Fruit fly (Drosophila melanogaster) whole organism, prepupa: Measurements from ENCODE around the gene CG13471.
A peak's percentile ranks its signal among the peaks of the same experiment; 100 is the strongest.

ENCODE experiments used
- Blimp-1 ChIP-seq: fragments of 200-800 bp; sonication (Bioruptor generic); optimal IDR thresholded peaks from 3 replicates; lab custom pipeline; 2017; ENCODE audit warnings: missing biosample characterization, missing genetic modification characterization, mild to moderate bottlenecking, moderate library complexity, missing genetic modification reagents
- CG10631 ChIP-seq: fragments of 200-800 bp; sonication (Bioruptor generic); optimal IDR thresholded peaks from 2 replicates; lab custom pipeline; 2016; ENCODE audit warnings: missing biosample characterization, missing genetic modification characterization
- CG11294 ChIP-seq: fragments of 200-800 bp; sonication (Bioruptor generic); IDR thresholded peaks from 2 replicates; pipeline ENCODE4 v1.3.6; 2022; ENCODE audit warnings: missing biosample characterization, missing genetic modification characterization
- CG15336 ChIP-seq: fragments of 200-800 bp; sonication (Bioruptor generic); IDR thresholded peaks from 2 replicates; pipeline ENCODE4 v1.3.6; 2022; ENCODE audit warnings: missing biosample characterization, missing genetic modification characterization
- CG16779 ChIP-seq: fragments of 200-800 bp; sonication (Bioruptor generic); optimal IDR thresholded peaks from 3 replicates; lab custom pipeline; 2017; ENCODE audit warnings: missing biosample characterization, mild to moderate bottlenecking, missing genetic modification characterization
- CG31627 ChIP-seq: fragments of 200-800 bp; sonication (Bioruptor generic); optimal IDR thresholded peaks from 3 replicates; lab custom pipeline; 2016; ENCODE audit warnings: missing biosample characterization, missing genetic modification characterization
- CG34406 ChIP-seq: fragments of 200-800 bp; sonication (Bioruptor generic); optimal IDR thresholded peaks from 3 replicates; lab custom pipeline; 2016; ENCODE audit warnings: missing biosample characterization, missing genetic modification characterization
- CG3919 ChIP-seq: fragments of 200-800 bp; sonication (Bioruptor generic); optimal IDR thresholded peaks from 3 replicates; lab custom pipeline; 2016; ENCODE audit warnings: missing biosample characterization, missing genetic modification characterization
- CG6163 ChIP-seq: fragments of 200-800 bp; sonication (Bioruptor generic); IDR thresholded peaks from 3 replicates; pipeline ENCODE4 v1.3.6; 2022; ENCODE audit warnings: missing biosample characterization, missing genetic modification characterization
- CG6792 ChIP-seq: fragments of 200-800 bp; sonication (Bioruptor generic); optimal IDR thresholded peaks from 3 replicates; lab custom pipeline; 2016; ENCODE audit warnings: missing biosample characterization, missing genetic modification characterization
- CG6854 ChIP-seq: fragments of 200-800 bp; sonication (Bioruptor generic); optimal IDR thresholded peaks from 2 replicates; lab custom pipeline; 2017; ENCODE audit warnings: missing biosample characterization, mild to moderate bottlenecking, missing genetic modification characterization
- CG7368 ChIP-seq: fragments of 200-800 bp; sonication (Bioruptor generic); optimal IDR thresholded peaks from 3 replicates; lab custom pipeline; 2016; ENCODE audit warnings: missing biosample characterization, missing genetic modification characterization
- CG8119 ChIP-seq: fragments of 200-800 bp; sonication (Bioruptor generic); IDR thresholded peaks from 3 replicates; pipeline ENCODE4 v1.3.6; 2022; ENCODE audit warnings: missing biosample characterization, missing genetic modification characterization
- CG8319 ChIP-seq: fragments of 200-800 bp; sonication (Bioruptor generic); optimal IDR thresholded peaks from 3 replicates; lab custom pipeline; 2016; ENCODE audit warnings: missing biosample characterization, missing genetic modification characterization
- CG8632 ChIP-seq: fragments of 200-800 bp; sonication (Bioruptor generic); optimal IDR thresholded peaks from 3 replicates; lab custom pipeline; 2016; ENCODE audit warnings: missing biosample characterization, missing genetic modification characterization
- Eip78C ChIP-seq: fragments of 200-800 bp; sonication (Bioruptor generic); peaks from one replicate; lab custom pipeline; 2016; ENCODE audit warnings: missing biosample characterization, missing genetic modification characterization
- Ets21C ChIP-seq: fragments of 200-800 bp; sonication (Bioruptor generic); optimal IDR thresholded peaks from 3 replicates; lab custom pipeline; 2016; ENCODE audit warnings: missing biosample characterization, missing genetic modification characterization
- Ets96B ChIP-seq: fragments of 200-800 bp; optimal IDR thresholded peaks from 2 replicates; lab custom pipeline; 2019; ENCODE audit warnings: missing biosample characterization, mild to moderate bottlenecking, missing genetic modification characterization, moderate library complexity
- Gug ChIP-seq: fragments of 200-800 bp; sonication (Bioruptor generic); IDR thresholded peaks from 2 replicates; pipeline ENCODE4 v1.3.6; 2022; ENCODE audit warnings: missing biosample characterization, missing genetic modification characterization
- Hr4 ChIP-seq: fragments of 200-800 bp; sonication (Bioruptor generic); optimal IDR thresholded peaks from 3 replicates; lab custom pipeline; 2016; ENCODE audit warnings: missing biosample characterization, missing genetic modification characterization
- Lpt ChIP-seq: fragments of 200-800 bp; sonication (Bioruptor generic); optimal IDR thresholded peaks from 3 replicates; lab custom pipeline; 2016; ENCODE audit warnings: missing biosample characterization, missing genetic modification characterization
- Met ChIP-seq: fragments of 200-800 bp; sonication (Bioruptor generic); optimal IDR thresholded peaks from 3 replicates; lab custom pipeline; 2016; ENCODE audit warnings: missing biosample characterization, missing genetic modification characterization
- OdsH ChIP-seq: fragments of 200-800 bp; sonication (Bioruptor generic); optimal IDR thresholded peaks from 3 replicates; lab custom pipeline; 2016; ENCODE audit warnings: missing biosample characterization, missing genetic modification characterization
- Sox102F ChIP-seq: fragments of 200-800 bp; sonication (Bioruptor generic); optimal IDR thresholded peaks from 2 replicates; lab custom pipeline; 2016; ENCODE audit warnings: missing biosample characterization, mild to moderate bottlenecking, missing genetic modification characterization
- Sox14 ChIP-seq: fragments of 200-800 bp; sonication (Bioruptor generic); optimal IDR thresholded peaks from 3 replicates; lab custom pipeline; 2016; ENCODE audit warnings: missing biosample characterization, missing genetic modification characterization
- achi ChIP-seq: fragments of 200-800 bp; sonication (Bioruptor generic); optimal IDR thresholded peaks from 3 replicates; lab custom pipeline; 2016; ENCODE audit warnings: missing biosample characterization, missing genetic modification characterization
- cyc ChIP-seq: fragments of 200-800 bp; sonication (Bioruptor generic); optimal IDR thresholded peaks from 3 replicates; lab custom pipeline; 2016; ENCODE audit warnings: missing biosample characterization, missing genetic modification characterization
- dac ChIP-seq: fragments of 200-800 bp; sonication (Bioruptor generic); optimal IDR thresholded peaks from 2 replicates; lab custom pipeline; 2017; ENCODE audit warnings: missing biosample characterization, mild to moderate bottlenecking, missing genetic modification characterization
- dsx ChIP-seq: fragments of 200-800 bp; optimal IDR thresholded peaks from 3 replicates; lab custom pipeline; 2019; ENCODE audit warnings: missing biosample characterization, mild to moderate bottlenecking, missing genetic modification characterization, moderate library complexity; ENCODE audit not compliant: poor library complexity, severe bottlenecking
- eg ChIP-seq: fragments of 200-800 bp; sonication (Bioruptor generic); IDR thresholded peaks from 3 replicates; pipeline ENCODE4 v1.3.6; 2022; ENCODE audit warnings: missing biosample characterization, missing genetic modification characterization
- fd59A ChIP-seq: fragments of 200-800 bp; sonication (Bioruptor generic); optimal IDR thresholded peaks from 2 replicates; lab custom pipeline; 2017; ENCODE audit warnings: missing biosample characterization, mild to moderate bottlenecking, missing genetic modification characterization, missing genetic modification reagents
- fd85E ChIP-seq: fragments of 200-800 bp; sonication (Bioruptor generic); optimal IDR thresholded peaks from 3 replicates; lab custom pipeline; 2016; ENCODE audit warnings: missing biosample characterization, missing genetic modification characterization
- lz ChIP-seq: fragments of 200-800 bp; sonication (Bioruptor generic); optimal IDR thresholded peaks from 3 replicates; lab custom pipeline; 2016; ENCODE audit warnings: missing biosample characterization, missing genetic modification characterization
- salr ChIP-seq, 2 experiments: fragments of 200-800 bp; sonication (Bioruptor generic); optimal IDR thresholded peaks; 3 replicates each; lab custom pipeline; 2016 to 2018; ENCODE audit warnings: missing biosample characterization in 2 of 2, missing genetic modification characterization in 2 of 2, mild to moderate bottlenecking in 1 of 2
- spab ChIP-seq: fragments of 200-800 bp; sonication (Bioruptor generic); optimal IDR thresholded peaks from 2 replicates; lab custom pipeline; 2017; ENCODE audit warnings: missing biosample characterization, mild to moderate bottlenecking, missing genetic modification characterization, missing genetic modification reagents
- topi ChIP-seq: fragments of 200-800 bp; sonication (Bioruptor generic); optimal IDR thresholded peaks from 3 replicates; lab custom pipeline; 2016; ENCODE audit warnings: missing biosample characterization, missing genetic modification characterization
- vri ChIP-seq: fragments of 200-800 bp; sonication (Bioruptor generic); optimal IDR thresholded peaks from 3 replicates; lab custom pipeline; 2016; ENCODE audit warnings: missing biosample characterization, mild to moderate bottlenecking, missing genetic modification characterization

The CG13471 gene

DNA sequence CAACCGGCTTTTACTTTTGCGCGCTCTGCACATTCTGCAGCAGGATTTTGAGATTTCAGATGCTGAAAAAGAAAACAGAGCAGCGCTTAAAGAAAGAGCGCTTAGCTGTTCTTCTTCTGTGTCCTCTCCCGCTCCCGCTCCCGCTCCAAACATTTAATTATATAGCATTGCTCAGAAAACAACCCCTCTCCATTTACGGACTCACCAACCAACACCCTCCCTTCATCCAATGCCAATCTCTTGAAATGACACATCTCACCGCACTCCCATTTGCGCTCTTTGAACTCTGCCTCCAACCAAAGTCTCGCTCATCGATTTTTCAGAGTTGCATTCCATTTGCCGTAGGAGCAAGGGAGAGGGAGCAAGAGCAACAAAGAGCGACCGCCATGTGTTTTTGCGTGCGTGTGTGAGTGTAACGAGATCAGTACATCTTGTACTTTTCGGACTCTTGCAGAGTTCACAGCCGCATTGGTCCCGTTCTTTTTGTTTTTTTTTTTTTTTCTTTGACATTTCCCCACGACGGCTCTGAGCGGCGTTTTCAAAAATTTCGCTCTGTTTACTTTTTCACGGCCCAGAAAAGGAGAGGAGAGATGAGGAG lies 21.8 kb upstream of the CG13471 start (continued):
- TF ChIP-seq salr (GFP tag; optimal IDR thresholded peaks at IDR 0.05; lab: Kevin White, UChicago) (no peak), Ets96B (tag; lab: Kevin White, UChicago) (no peak), cyc (GFP tag; lab: Kevin White, UChicago) (no peak), Sox14 (GFP tag; lab: Kevin White, UChicago) (peak; percentile 24), spab (GFP tag; lab: Kevin White, UChicago) (no peak), CG8319 (GFP tag; lab: Kevin White, UChicago) (no peak), Met (GFP tag; lab: Kevin White, UChicago) (no peak), Hr4 (no peak), Blimp-1 (no peak), vri (GFP tag; lab: Kevin White, UChicago) (peak; percentile 59), fd59A (GFP tag; lab: Kevin White, UChicago) (no peak), OdsH (no peak), topi (no peak), Gug (GFP tag; lab: Robert Waterston, UW) (no peak), Sox102F (no peak), achi (GFP tag; lab: Kevin White, UChicago) (no peak), CG34406 (GFP tag; lab: Kevin White, UChicago) (no peak), Lpt (GFP tag; lab: Kevin White, UChicago) (peak; percentile 38), CG6854 (GFP tag; lab: Kevin White, UChicago) (peak; percentile 8)

DNA sequence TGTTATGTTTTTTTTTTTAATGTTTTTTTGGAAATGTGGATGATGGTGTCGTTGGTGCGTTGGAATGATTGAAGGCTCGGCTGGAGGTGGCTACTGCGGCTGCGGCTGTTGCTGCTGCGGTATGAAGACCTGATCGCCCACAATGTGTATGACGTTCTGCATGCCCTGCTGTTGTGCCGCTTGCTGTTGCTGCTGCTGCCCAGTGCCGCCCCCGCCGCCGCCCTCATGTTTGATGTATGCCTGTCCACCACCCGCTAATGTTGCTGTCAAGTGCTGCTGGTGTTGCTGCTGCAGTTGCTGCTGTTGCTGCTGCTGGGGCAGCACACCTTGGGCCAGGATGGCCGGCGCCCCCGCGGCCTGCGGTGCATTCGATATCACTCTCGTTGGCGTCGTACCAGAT lies 19.5 kb upstream of the CG13471 start:
- no peak for TF ChIP-seq Sox102F
- no peak for TF ChIP-seq CG6792 (GFP tag; lab: Kevin White, UChicago)
- TF ChIP-seq Gug (GFP tag; lab: Robert Waterston, UW): no peak
- TF ChIP-seq CG15336 (GFP tag; lab: Robert Waterston, UW): no peak
- TF ChIP-seq dac: no peak
- no peak for TF ChIP-seq CG3919
- no peak for TF ChIP-seq CG8319 (GFP tag; lab: Kevin White, UChicago)
- TF ChIP-seq CG10631 (GFP tag; lab: Kevin White, UChicago): no peak
- TF ChIP-seq dsx (GFP tag; lab: Kevin White, UChicago): no peak
- no peak for TF ChIP-seq achi (GFP tag; lab: Kevin White, UChicago)
- TF ChIP-seq CG31627: no peak
- TF ChIP-seq topi: no peak
- TF ChIP-seq vri (GFP tag; lab: Kevin White, UChicago): no peak
- no peak for TF ChIP-seq lz (GFP tag; lab: Kevin White, UChicago)

DNA sequence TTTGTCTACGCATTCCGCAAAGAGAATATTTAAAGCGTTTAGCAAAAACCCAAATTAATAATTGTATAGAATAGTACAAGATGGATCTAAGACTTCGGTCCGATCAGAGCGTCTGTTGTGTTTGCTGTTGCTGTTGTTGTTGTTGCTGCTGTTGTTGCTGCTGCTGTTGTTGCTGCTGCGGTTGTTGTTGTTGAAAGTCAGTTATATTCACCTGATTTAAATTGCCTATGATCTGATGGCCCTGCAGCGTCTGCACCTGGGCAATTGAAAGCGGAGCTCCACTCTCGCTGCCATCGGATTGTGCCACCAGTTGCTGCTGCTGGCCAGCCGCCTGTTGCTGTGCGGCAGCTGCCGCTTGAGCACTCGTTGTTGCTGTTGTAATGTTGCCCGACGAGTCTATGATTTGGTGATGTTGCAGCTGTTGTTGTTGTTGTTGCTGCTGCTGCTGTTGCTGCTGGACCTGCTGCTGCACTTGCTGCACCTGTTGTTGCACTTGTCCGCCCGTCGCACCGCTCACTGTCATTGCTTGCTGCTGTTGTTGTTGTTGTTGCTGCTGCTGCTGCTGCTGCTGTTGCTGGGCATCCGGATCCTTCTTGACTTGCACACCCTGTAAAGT lies 17.8 kb upstream of the CG13471 start:
- no peak for TF ChIP-seq eg (GFP tag; lab: Robert Waterston, UW)
- TF ChIP-seq CG8119 (GFP tag; lab: Robert Waterston, UW): 0 out of 3 replicates have a peak, but pooled peaks have one; percentile 13

DNA sequence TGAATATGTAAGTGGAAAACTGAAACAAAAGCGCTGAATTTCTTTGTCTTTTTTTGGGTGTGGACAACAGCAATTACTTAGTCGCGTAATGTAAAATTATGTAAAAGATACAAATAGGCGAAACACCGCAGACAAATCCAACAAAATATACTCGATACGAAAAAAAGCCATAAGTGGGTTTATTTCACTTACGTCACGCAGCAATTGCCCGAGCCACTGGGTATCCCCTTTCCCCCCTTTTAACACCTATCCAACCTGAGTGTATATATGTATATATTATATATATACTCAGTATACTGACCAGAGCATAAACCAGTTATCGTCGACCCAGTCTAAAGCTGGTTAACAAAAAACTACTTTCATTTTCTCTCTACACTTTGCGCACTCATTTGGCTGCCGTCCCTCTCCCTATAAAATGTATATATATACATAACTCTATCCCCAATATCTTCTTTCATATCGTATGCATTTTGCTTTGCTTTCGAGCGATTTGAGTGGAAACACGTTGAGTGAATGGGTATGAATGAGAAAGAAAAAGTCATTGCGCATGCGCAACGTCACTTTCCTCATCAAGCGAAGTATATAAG lies 9.9 kb upstream of the CG13471 start:
- TF ChIP-seq Ets21C (GFP tag; lab: Kevin White, UChicago): no peak
- TF ChIP-seq Gug (GFP tag; lab: Robert Waterston, UW): no peak
- TF ChIP-seq dsx (GFP tag; lab: Kevin White, UChicago): no peak
- TF ChIP-seq Blimp-1: peak; percentile 98
- TF ChIP-seq vri (GFP tag; lab: Kevin White, UChicago): peak; percentile 14
- no peak for TF ChIP-seq Sox102F
- TF ChIP-seq topi: no peak
- no peak for TF ChIP-seq CG31627
- TF ChIP-seq CG8632: no peak
- TF ChIP-seq Met (GFP tag; lab: Kevin White, UChicago): peak; percentile 4
- no peak for TF ChIP-seq CG7368
- TF ChIP-seq CG34406 (GFP tag; lab: Kevin White, UChicago): no peak
- TF ChIP-seq CG6163: peak; percentile 59; the same call in 2 of the 3 replicates
- TF ChIP-seq Eip78C (GFP tag; lab: Kevin White, UChicago): peak; percentile 73
- no peak for TF ChIP-seq fd85E (GFP tag; lab: Kevin White, UChicago)
- TF ChIP-seq CG16779: no peak
- no peak for TF ChIP-seq CG11294 (GFP tag; lab: Robert Waterston, UW)
